Worm (Caenorhabditis elegans) whole organism, young adult: ENCODE measurements around the gene ops-1.

Source experiments
- Y67H2A.10 ChIP-seq: fragments of 200-800 bp; sonication (Bioruptor generic); conservative IDR thresholded peaks from 2 replicates; pipeline ENCODE4 v1.3.6; 2022; ENCODE audit warnings: missing genetic modification reagents, missing genetic modification characterization, missing compliant biosample characterization
- Y95B8A.8 ChIP-seq: fragments of 200-800 bp; sonication (Bioruptor generic); IDR thresholded peaks from 2 replicates; pipeline ENCODE4 v1.3.6; 2022; ENCODE audit warnings: missing genetic modification reagents, missing genetic modification characterization, missing compliant biosample characterization
- ama-1 ChIP-seq, 3 experiments: fragments of 150-350 bp in 1 of 3; sonication (generic microtip) in 2 of 3; optimal IDR thresholded peaks; 2 replicates each; lab custom pipeline; 2014 to 2018; ENCODE audit warnings: missing biosample characterization in 2 of 3, missing genetic modification characterization in 2 of 3, missing genetic modification reagents in 2 of 3
- bed-1 ChIP-seq: fragments of 200-800 bp; sonication (Bioruptor generic); IDR thresholded peaks from 2 replicates; pipeline ENCODE4 v1.3.6; 2022; ENCODE audit warnings: missing genetic modification reagents, missing genetic modification characterization, missing compliant biosample characterization
- efl-1 ChIP-seq: fragments of 150-350 bp; optimal IDR thresholded peaks from 2 replicates; lab custom pipeline; 2014; ENCODE audit warnings: missing biosample characterization, missing genetic modification reagents, missing genetic modification characterization
- egrh-3 ChIP-seq: fragments of 200-800 bp; sonication (Bioruptor generic); IDR thresholded peaks from 2 replicates; pipeline ENCODE4 v1.3.6; 2022; ENCODE audit warnings: missing genetic modification reagents, missing genetic modification characterization, missing compliant biosample characterization
- madf-3 ChIP-seq: fragments of 200-800 bp; sonication (Bioruptor generic); IDR thresholded peaks from 2 replicates; pipeline ENCODE4 v1.3.6; 2022; ENCODE audit warnings: missing genetic modification reagents, missing genetic modification characterization, missing compliant biosample characterization
- mcd-1 ChIP-seq: fragments of 200-800 bp; sonication (Bioruptor generic); IDR thresholded peaks from 2 replicates; pipeline ENCODE4 v1.3.6; 2022; ENCODE audit warnings: missing genetic modification reagents, missing genetic modification characterization, missing compliant biosample characterization
- mxl-1 ChIP-seq: sonication (generic microtip); optimal IDR thresholded peaks from 2 replicates; lab custom pipeline; 2016; ENCODE audit warnings: missing genetic modification characterization, missing compliant biosample characterization
- nhr-90 ChIP-seq: sonication (generic microtip); optimal IDR thresholded peaks from 2 replicates; lab custom pipeline; 2016; ENCODE audit warnings: missing genotype, mild to moderate bottlenecking, missing genetic modification characterization, missing compliant biosample characterization
- unc-62 ChIP-seq: fragments of 150-350 bp; optimal IDR thresholded peaks from 2 replicates; lab custom pipeline; 2014; ENCODE audit warnings: missing biosample characterization, missing genetic modification reagents, missing genetic modification characterization

DNA sequence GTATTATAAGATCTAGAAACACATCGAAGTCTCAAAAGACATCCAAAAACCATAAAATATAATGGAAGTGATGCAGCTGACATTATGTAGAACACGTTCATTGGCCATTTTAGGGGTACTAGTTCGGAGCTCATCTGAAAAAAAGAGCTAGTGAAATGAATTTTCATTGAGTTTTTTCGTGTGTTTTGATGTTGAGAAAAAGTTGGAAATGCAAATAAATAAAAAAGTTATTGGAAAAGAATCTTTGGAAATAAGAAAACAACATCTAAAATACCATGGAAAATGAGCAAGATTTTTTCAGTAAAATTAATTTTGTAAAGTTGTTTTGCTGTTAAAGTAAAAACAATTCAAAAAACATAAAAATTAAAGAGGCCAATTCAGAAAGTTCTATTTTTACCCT, 6.6 kb upstream of the ops-1 start, which contains the start of gene srv-24:
- TF ChIP-seq egrh-3 (GFP tag; lab: Robert Waterston, UW): no peak
- TF ChIP-seq ama-1 (optimal IDR thresholded peaks at IDR 0.05; lab: Kevin White, UChicago): no peak
- no peak for TF ChIP-seq ama-1 (GFP tag; optimal IDR thresholded peaks at IDR 0.05; lab: Kevin White, UChicago)
- no peak for TF ChIP-seq Y95B8A.8 (GFP tag; lab: Robert Waterston, UW)
- no peak for TF ChIP-seq madf-3
- TF ChIP-seq Y67H2A.10 (GFP tag; lab: Robert Waterston, UW): no peak
- TF ChIP-seq efl-1 (GFP tag; lab: Kevin White, UChicago): no peak
- TF ChIP-seq bed-1 (GFP tag; lab: Robert Waterston, UW): no peak
- TF ChIP-seq mxl-1 (tag; lab: Kevin White, UChicago): no peak
- TF ChIP-seq unc-62 (GFP tag; lab: Kevin White, UChicago): no peak
- TF ChIP-seq nhr-90 (tag; lab: Kevin White, UChicago): no peak
- TF ChIP-seq mcd-1: no peak
